Worm (Caenorhabditis elegans) whole organism, L1 larva: ENCODE results near the gene nas-27.

Experiments
- egl-27 ChIP-seq, 2 experiments: fragments of 150-350 bp in 1 of 2; sonication (generic microtip); optimal IDR thresholded peaks; 3 replicates each; lab custom pipeline; 2017 to 2018; ENCODE audit warnings: missing biosample characterization in 2 of 2, missing genetic modification characterization in 2 of 2, missing genetic modification reagents in 2 of 2
- fkh-10 ChIP-seq: sonication (generic microtip); optimal IDR thresholded peaks from 2 replicates; lab custom pipeline; 2017; ENCODE audit warnings: missing biosample characterization, missing genetic modification reagents, missing genetic modification characterization
- ztf-11 ChIP-seq, 2 experiments: sonication (generic microtip); optimal IDR thresholded peaks; 2 replicates each; lab custom pipeline; 2016 to 2017; ENCODE audit warnings: missing genetic modification characterization in 2 of 2, missing biosample characterization in 1 of 2, missing compliant biosample characterization in 1 of 2

DNA sequence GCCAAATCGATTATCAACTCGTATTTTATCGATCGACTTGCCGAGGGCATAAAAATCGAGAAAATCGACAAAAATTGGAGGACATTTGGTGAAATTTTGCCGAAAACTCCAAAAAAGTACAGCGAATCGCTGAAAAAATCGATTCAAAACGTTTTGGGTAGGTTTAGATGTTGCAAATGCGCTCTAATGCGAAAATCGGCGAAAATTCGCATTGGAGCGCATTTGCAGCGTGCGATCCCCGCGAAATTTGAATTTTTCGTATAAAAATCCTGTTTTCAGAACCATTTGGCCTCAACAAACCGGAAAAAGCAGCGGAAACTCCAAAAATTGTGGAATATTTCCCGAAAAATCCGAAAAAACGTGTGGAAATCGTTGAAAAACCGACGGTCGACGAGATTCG lies 52.7 kb downstream of the nas-27 start:
- no peak for TF ChIP-seq egl-27 (tag; optimal IDR thresholded peaks at IDR 0.05; lab: Kevin White, UChicago)
- TF ChIP-seq fkh-10 (GFP tag; lab: Kevin White, UChicago) = no peak
- TF ChIP-seq ztf-11 (tag; optimal IDR thresholded peaks at IDR 0.05; lab: Kevin White, UChicago) = no peak
